Fruit fly (Drosophila melanogaster) whole organism, wandering third instar larva: Measurements from ENCODE around the gene CG33124.

Experiments
- Abd-B ChIP-seq: fragments of >200 bp; optimal IDR thresholded peaks from 2 replicates; lab custom pipeline; 2017; ENCODE audit warnings: missing biosample characterization, missing genetic modification characterization
- CG32264 ChIP-seq: fragments of 200-800 bp; sonication (Bioruptor generic); optimal IDR thresholded peaks from 2 replicates; lab custom pipeline; 2016; ENCODE audit warnings: missing biosample characterization, missing genetic modification characterization
- CG9705 ChIP-seq: fragments of 200-800 bp; sonication (Bioruptor generic); optimal IDR thresholded peaks from 2 replicates; lab custom pipeline; 2018; ENCODE audit warnings: missing biosample characterization, mild to moderate bottlenecking, missing genetic modification characterization
- CrebA ChIP-seq: fragments of 200-800 bp; sonication (Bioruptor generic); optimal IDR thresholded peaks from 2 replicates; lab custom pipeline; 2016; ENCODE audit warnings: missing biosample characterization, mild to moderate bottlenecking, missing genetic modification characterization, borderline replicate concordance
- Dfd ChIP-seq: fragments of >200 bp; optimal IDR thresholded peaks from 2 replicates; lab custom pipeline; 2017; ENCODE audit warnings: missing biosample characterization, missing genetic modification characterization
- Dif ChIP-seq: fragments of 200-275, 200-300 bp; sonication (Bioruptor generic); optimal IDR thresholded peaks from 2 replicates; lab custom pipeline; 2018; ENCODE audit warnings: missing biosample characterization, missing genetic modification characterization; ENCODE audit not compliant: partially characterized antibody
- GATAd ChIP-seq: sonication (Bioruptor generic); optimal IDR thresholded peaks from 2 replicates; lab custom pipeline; 2016; ENCODE audit warnings: missing biosample characterization, missing genetic modification characterization
- HLH106 ChIP-seq: fragments of 200-800 bp; optimal IDR thresholded peaks from 3 replicates; lab custom pipeline; 2019; ENCODE audit warnings: missing biosample characterization, mild to moderate bottlenecking, missing genetic modification characterization, moderate library complexity
- Hnf4 ChIP-seq: fragments of 200-800 bp; sonication (Bioruptor generic); optimal IDR thresholded peaks from 2 replicates; lab custom pipeline; 2016; ENCODE audit warnings: missing biosample characterization, mild to moderate bottlenecking, missing genetic modification characterization
- Hr78 ChIP-seq: fragments of >200 bp; optimal IDR thresholded peaks from 2 replicates; lab custom pipeline; 2017; ENCODE audit warnings: missing biosample characterization, missing genetic modification characterization
- Hr83 ChIP-seq: fragments of 200-300 bp; sonication (Bioruptor generic); optimal IDR thresholded peaks from 2 replicates; lab custom pipeline; 2016; ENCODE audit warnings: missing biosample characterization, mild to moderate bottlenecking, missing genetic modification characterization, moderate library complexity; ENCODE audit not compliant: poor library complexity, severe bottlenecking
- Jra ChIP-seq: sonication (Bioruptor generic); optimal IDR thresholded peaks from 2 replicates; lab custom pipeline; 2016; ENCODE audit warnings: missing biosample characterization, missing genetic modification characterization
- Mio ChIP-seq: sonication (Bioruptor generic); optimal IDR thresholded peaks from 2 replicates; lab custom pipeline; 2016; ENCODE audit warnings: missing biosample characterization, missing genetic modification characterization
- Myc ChIP-seq: fragments of >200 bp; optimal IDR thresholded peaks from 2 replicates; lab custom pipeline; 2017
- N ChIP-seq: fragments of >200 bp; optimal IDR thresholded peaks from 2 replicates; lab custom pipeline; 2018; ENCODE audit warnings: missing biosample characterization, missing external identifiers, missing genetic modification characterization
- OdsH ChIP-seq: fragments of 200-800 bp; sonication (Bioruptor generic); optimal IDR thresholded peaks from 2 replicates; lab custom pipeline; 2016; ENCODE audit warnings: missing biosample characterization, mild to moderate bottlenecking, missing genetic modification characterization
- Rel ChIP-seq, 2 experiments: fragments of 200-800 bp; sonication (Bioruptor generic) in 1 of 2; optimal IDR thresholded peaks; 2 replicates in 1 of 2; 3 replicates in 1 of 2; lab custom pipeline; 2016 to 2019; ENCODE audit warnings: mild to moderate bottlenecking in 2 of 2, missing biosample characterization in 2 of 2, missing genetic modification characterization in 2 of 2, moderate library complexity in 1 of 2
- Sp1 ChIP-seq: fragments of 200-800 bp; sonication (Bioruptor generic); optimal IDR thresholded peaks from 3 replicates; lab custom pipeline; 2019; ENCODE audit warnings: missing biosample characterization, mild to moderate bottlenecking, missing genetic modification characterization, moderate library complexity
- Vsx2 ChIP-seq: fragments of 200-300, 225-300 bp; sonication (Bioruptor generic); optimal IDR thresholded peaks from 2 replicates; lab custom pipeline; 2018; ENCODE audit warnings: missing biosample characterization, missing genetic modification characterization; ENCODE audit not compliant: partially characterized antibody
- br ChIP-seq: fragments of 200-800 bp; sonication (Bioruptor generic); optimal IDR thresholded peaks from 2 replicates; lab custom pipeline; 2016; ENCODE audit warnings: missing biosample characterization, missing genetic modification characterization
- brk ChIP-seq: fragments of 200-800 bp; sonication (Bioruptor generic); optimal IDR thresholded peaks from 2 replicates; lab custom pipeline; 2016; ENCODE audit warnings: missing biosample characterization, mild to moderate bottlenecking, missing genetic modification characterization
- dl ChIP-seq, 2 experiments: fragments of 175-275, 200-275 bp in 1 of 2; fragments of 200-275 bp in 1 of 2; sonication (Bioruptor generic); optimal IDR thresholded peaks; lab custom pipeline; 2018; ENCODE audit warnings: mild to moderate bottlenecking in 2 of 2, missing biosample characterization in 2 of 2, missing genetic modification characterization in 2 of 2, moderate library complexity in 2 of 2; ENCODE audit not compliant: partially characterized antibody in 2 of 2, insufficient read depth in 1 of 2
- dmrt93B ChIP-seq: fragments of 200-800 bp; sonication (Bioruptor generic); optimal IDR thresholded peaks from 2 replicates; lab custom pipeline; 2018; ENCODE audit warnings: missing biosample characterization, mild to moderate bottlenecking, missing genetic modification characterization
- dsf ChIP-seq: sonication (Bioruptor generic); optimal IDR thresholded peaks from 2 replicates; lab custom pipeline; 2016; ENCODE audit warnings: missing biosample characterization, missing genetic modification characterization, borderline replicate concordance
- ey ChIP-seq: fragments of 200-800 bp; sonication (Bioruptor generic); optimal IDR thresholded peaks from 2 replicates; lab custom pipeline; 2016; ENCODE audit warnings: missing biosample characterization, missing genetic modification characterization
- foxo ChIP-seq, 2 experiments: fragments of 200-800 bp; sonication (Bioruptor generic); optimal IDR thresholded peaks; 2 replicates in 1 of 2; 3 replicates in 1 of 2; lab custom pipeline; 2016 to 2017; ENCODE audit warnings: missing biosample characterization in 2 of 2, missing genetic modification characterization in 2 of 2
- fru ChIP-seq: fragments of 200-800 bp; sonication (Bioruptor generic); optimal IDR thresholded peaks from 3 replicates; lab custom pipeline; 2016; ENCODE audit warnings: missing biosample characterization, mild to moderate bottlenecking, missing genetic modification characterization
- h ChIP-seq: fragments of 200-800 bp; sonication (Bioruptor generic); optimal IDR thresholded peaks from 3 replicates; lab custom pipeline; 2016; ENCODE audit warnings: missing biosample characterization, mild to moderate bottlenecking, missing genetic modification characterization
- jim ChIP-seq: fragments of 175-275, 200-325 bp; sonication (Bioruptor generic); optimal IDR thresholded peaks from 2 replicates; lab custom pipeline; 2016; ENCODE audit warnings: missing biosample characterization, mild to moderate bottlenecking, missing genetic modification characterization
- lola ChIP-seq: fragments of >200 bp; optimal IDR thresholded peaks from 2 replicates; lab custom pipeline; 2017; ENCODE audit warnings: missing biosample characterization, missing genetic modification characterization
- pan ChIP-seq: fragments of >200 bp; optimal IDR thresholded peaks from 2 replicates; lab custom pipeline; 2017
- psq ChIP-seq: fragments of 200-800 bp; sonication (Bioruptor generic); optimal IDR thresholded peaks from 3 replicates; lab custom pipeline; 2017; ENCODE audit warnings: missing biosample characterization, mild to moderate bottlenecking, missing genetic modification characterization, moderate library complexity
- rgr ChIP-seq: fragments of 200-800 bp; sonication (Bioruptor generic); optimal IDR thresholded peaks from 3 replicates; lab custom pipeline; 2016; ENCODE audit warnings: missing biosample characterization, mild to moderate bottlenecking, missing genetic modification characterization
- sage ChIP-seq: fragments of 200-800 bp; sonication (Bioruptor generic); optimal IDR thresholded peaks from 2 replicates; lab custom pipeline; 2016; ENCODE audit warnings: missing biosample characterization, mild to moderate bottlenecking, missing genetic modification characterization
- sv ChIP-seq: fragments of 200-800 bp; sonication (Bioruptor generic); optimal IDR thresholded peaks from 3 replicates; lab custom pipeline; 2016; ENCODE audit warnings: missing biosample characterization, missing genetic modification characterization
- tai ChIP-seq: sonication (Bioruptor generic); optimal IDR thresholded peaks from 2 replicates; lab custom pipeline; 2016; ENCODE audit warnings: missing biosample characterization, missing genetic modification characterization
- usp ChIP-seq: fragments of >200 bp; optimal IDR thresholded peaks from 2 replicates; lab custom pipeline; 2017; ENCODE audit warnings: missing biosample characterization, missing genetic modification characterization
- woc ChIP-seq: sonication (Bioruptor generic); optimal IDR thresholded peaks from 2 replicates; lab custom pipeline; 2016; ENCODE audit warnings: missing biosample characterization, mild to moderate bottlenecking, missing genetic modification characterization

Gene CG33124

dm6 chr2L:2198613-2199432 is 10.1 kb downstream of the CG33124 start (continued):
- TF ChIP-seq Dif (GFP tag; lab: Kevin White, UChicago) (peak; percentile 92), dmrt93B (GFP tag; lab: Kevin White, UChicago) (peak; percentile 95), sage (GFP tag; lab: Kevin White, UChicago) (peak; percentile 96), br (GFP tag; lab: Kevin White, UChicago) (peak; percentile 97), GATAd (no peak), Abd-B (no peak), CG9705 (GFP tag; lab: Kevin White, UChicago) (peak; percentile 75), CrebA (GFP tag; lab: Kevin White, UChicago) (peak; percentile 90), sv (peak; percentile 65)
- TF ChIP-seq, all 38 proteins: peak for 29

dm6 chr2L:2198119-2198494 is 10.8 kb downstream of the CG33124 start:
- TF ChIP-seq Vsx2 (GFP tag; lab: Kevin White, UChicago) (no peak), sage (GFP tag; lab: Kevin White, UChicago) (no peak), foxo (GFP tag; optimal IDR thresholded peaks at IDR 0.05; lab: Kevin White, UChicago) (no peak), Dif (GFP tag; lab: Kevin White, UChicago) (peak; percentile 27), sv (no peak), Dfd (GFP tag; lab: Kevin White, UChicago) (no peak), brk (no peak), CG9705 (GFP tag; lab: Kevin White, UChicago) (no peak), dsf (GFP tag; lab: Kevin White, UChicago) (no peak), OdsH (GFP tag; lab: Kevin White, UChicago) (no peak), dl (GFP tag; optimal IDR thresholded peaks at IDR 0.05; lab: Kevin White, UChicago; ENCODE audit: insufficient read depth in 1 of 2, partially characterized antibody in 2 of 2) (peak in 1 of 2 experiments; percentile 23), tai (GFP tag; lab: Kevin White, UChicago) (no peak), woc (GFP tag; lab: Kevin White, UChicago) (no peak)

- TF ChIP-seq N = no peak
- no peak for TF ChIP-seq Myc
- TF ChIP-seq Hnf4 (GFP tag; lab: Kevin White, UChicago) = no peak
- no peak for TF ChIP-seq Mio (GFP tag; lab: Kevin White, UChicago)
- TF ChIP-seq ey (GFP tag; lab: Kevin White, UChicago) = no peak
- no peak for TF ChIP-seq fru (GFP tag; lab: Kevin White, UChicago)
- no peak for TF ChIP-seq CG9705 (GFP tag; lab: Kevin White, UChicago)
- TF ChIP-seq rgr (GFP tag; lab: Kevin White, UChicago) = peak; percentile 52
- peak; percentile 44 for TF ChIP-seq OdsH (GFP tag; lab: Kevin White, UChicago)
- TF ChIP-seq jim = no peak
- TF ChIP-seq HLH106 (tag; lab: Kevin White, UChicago) = peak; percentile 7
- no peak for TF ChIP-seq pan (lab: Kevin White, UChicago)
- no peak for TF ChIP-seq usp (GFP tag; lab: Kevin White, UChicago)
- peak; percentile 5 for TF ChIP-seq Sp1 (GFP tag; lab: Kevin White, UChicago)
- TF ChIP-seq Hr83 (GFP tag; lab: Kevin White, UChicago) = peak; percentile 49
- TF ChIP-seq br (GFP tag; lab: Kevin White, UChicago) = no peak
- TF ChIP-seq dl (GFP tag; optimal IDR thresholded peaks at IDR 0.05; lab: Kevin White, UChicago; ENCODE audit: insufficient read depth in 1 of 2, partially characterized antibody in 2 of 2) = peak in 1 of 2 experiments; percentile 49
- TF ChIP-seq psq = peak; percentile 63
- TF ChIP-seq CG32264 (GFP tag; lab: Kevin White, UChicago) = no peak
- TF ChIP-seq Rel (GFP tag; optimal IDR thresholded peaks at IDR 0.05; lab: Kevin White, UChicago) = no peak
- peak; percentile 65 for TF ChIP-seq Rel (tag; optimal IDR thresholded peaks at IDR 0.05; lab: Kevin White, UChicago)
- TF ChIP-seq foxo (GFP tag; optimal IDR thresholded peaks at IDR 0.05; lab: Kevin White, UChicago) = peak in 1 of 2 experiments; percentile 46
- TF ChIP-seq brk = no peak
- TF ChIP-seq dsf (GFP tag; lab: Kevin White, UChicago) = no peak
- no peak for TF ChIP-seq Dif (GFP tag; lab: Kevin White, UChicago)
- no peak for TF ChIP-seq Dfd (GFP tag; lab: Kevin White, UChicago)
- no peak for TF ChIP-seq tai (GFP tag; lab: Kevin White, UChicago)
- no peak for TF ChIP-seq lola (GFP tag; lab: Kevin White, UChicago)
- TF ChIP-seq Vsx2 (GFP tag; lab: Kevin White, UChicago) = no peak
- TF ChIP-seq Jra (GFP tag; lab: Kevin White, UChicago) = no peak
- no peak for TF ChIP-seq CrebA (GFP tag; lab: Kevin White, UChicago)
- TF ChIP-seq Hr78 (GFP tag; lab: Kevin White, UChicago) = no peak
- TF ChIP-seq dmrt93B (GFP tag; lab: Kevin White, UChicago) = peak; percentile 8
- no peak for TF ChIP-seq GATAd
- TF ChIP-seq woc (GFP tag; lab: Kevin White, UChicago) = no peak
- TF ChIP-seq h (GFP tag; lab: Kevin White, UChicago) = no peak
- TF ChIP-seq Abd-B = no peak
- no peak for TF ChIP-seq sv
- no peak for TF ChIP-seq sage (GFP tag; lab: Kevin White, UChicago)
These were observed 11.3 kb downstream of the CG33124 start, which contains the start of gene COX7AL2 for dm6 chr2L:2197475-2198118. COX7AL2 (minus strand) TSS chr2L:2197912.
